Worm (Caenorhabditis elegans) whole organism, L2 larva: ENCODE data around the gene K09B3.1.

Experiments
- R02D3.7 ChIP-seq: fragments of 150-350 bp; optimal IDR thresholded peaks from 2 replicates; lab custom pipeline; 2014; ENCODE audit warnings: missing biosample characterization, missing genetic modification characterization
- ceh-16 ChIP-seq: fragments of 150-350 bp; optimal IDR thresholded peaks from 2 replicates; lab custom pipeline; 2014; ENCODE audit warnings: missing biosample characterization, missing genetic modification characterization
- egl-27 ChIP-seq: sonication (generic microtip); optimal IDR thresholded peaks from 3 replicates; lab custom pipeline; 2017; ENCODE audit warnings: missing biosample characterization, missing genetic modification reagents, missing genetic modification characterization
- peb-1 ChIP-seq: fragments of 150-350 bp; optimal IDR thresholded peaks from 2 replicates; lab custom pipeline; 2014; ENCODE audit warnings: missing biosample characterization, missing genetic modification characterization
- unc-62 ChIP-seq: fragments of 150-350 bp; optimal IDR thresholded peaks from 2 replicates; lab custom pipeline; 2014; ENCODE audit warnings: missing biosample characterization, missing genetic modification reagents, missing genetic modification characterization

DNA sequence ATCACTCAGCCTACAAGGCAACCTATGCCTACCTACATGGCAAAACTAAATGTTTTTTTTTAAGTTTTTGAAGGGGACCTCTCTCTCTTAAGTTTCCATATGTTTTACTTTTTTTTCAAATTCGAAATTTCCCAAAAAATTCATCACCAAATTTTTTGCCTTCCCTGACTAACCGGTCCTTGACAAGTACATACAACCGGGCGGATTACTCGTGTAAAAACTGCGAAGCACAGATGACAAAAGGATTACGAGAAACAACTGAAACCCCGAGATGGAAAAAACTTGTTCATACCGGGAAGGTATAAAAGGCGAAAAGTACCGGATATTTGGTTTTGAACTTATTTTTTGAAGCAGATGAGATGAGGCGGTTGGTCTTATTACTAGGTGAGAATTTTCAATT lies at the start of gene K09B3.1:
- TF ChIP-seq unc-62 (no peak), R02D3.7 (no peak), ceh-16 (tag; lab: Kevin White, UChicago) (no peak), peb-1 (tag; lab: Kevin White, UChicago) (no peak), egl-27 (tag; lab: Kevin White, UChicago) (no peak)
